Worm (Caenorhabditis elegans) whole organism, early embryonic: ENCODE results near the gene T02C1.1.

Experiments
- B0310.2 ChIP-seq: sonication (generic microtip); optimal IDR thresholded peaks from 2 replicates; lab custom pipeline; 2016; ENCODE audit warnings: mild to moderate bottlenecking, missing genetic modification characterization, missing compliant biosample characterization
- F13C5.2 ChIP-seq: sonication (generic microtip); optimal IDR thresholded peaks from 2 replicates; lab custom pipeline; 2017; ENCODE audit warnings: mild to moderate bottlenecking, missing genetic modification characterization, inconsistent platforms, missing compliant biosample characterization
- aly-1 ChIP-seq: sonication (generic microtip); optimal IDR thresholded peaks from 2 replicates; lab custom pipeline; 2016; ENCODE audit warnings: missing genetic modification characterization, missing compliant biosample characterization
- ama-1 ChIP-seq: fragments of 150-350 bp; optimal IDR thresholded peaks from 2 replicates; lab custom pipeline; 2014
- ceh-13 ChIP-seq: fragments of 200-800 bp; sonication (Bioruptor generic); optimal IDR thresholded peaks from 2 replicates; lab custom pipeline; 2018; ENCODE audit warnings: mild to moderate bottlenecking, missing genetic modification characterization, missing compliant biosample characterization
- ceh-36 ChIP-seq: sonication (generic microtip); optimal IDR thresholded peaks from 2 replicates; lab custom pipeline; 2016; ENCODE audit warnings: missing genetic modification characterization, inconsistent platforms, missing compliant biosample characterization
- ets-7 ChIP-seq: sonication (generic microtip); optimal IDR thresholded peaks from 2 replicates; lab custom pipeline; 2016; ENCODE audit warnings: missing genotype, missing genetic modification characterization, missing compliant biosample characterization
- flt-1 ChIP-seq: fragments of 200-800 bp; sonication (Bioruptor generic); IDR thresholded peaks from 2 replicates; pipeline ENCODE4 v1.3.6; 2022; ENCODE audit warnings: missing genetic modification characterization, missing compliant biosample characterization
- hmbx-1 ChIP-seq: sonication (generic microtip); optimal IDR thresholded peaks from 2 replicates; lab custom pipeline; 2016; ENCODE audit warnings: mild to moderate bottlenecking, missing genetic modification characterization, missing compliant biosample characterization
- hmg-4 ChIP-seq: fragments of 200-800 bp; sonication (Bioruptor generic); optimal IDR thresholded peaks from 2 replicates; lab custom pipeline; 2018; ENCODE audit warnings: mild to moderate bottlenecking, missing genetic modification characterization, missing compliant biosample characterization
- hnd-1 ChIP-seq: sonication (generic microtip); optimal IDR thresholded peaks from 2 replicates; lab custom pipeline; 2016; ENCODE audit warnings: missing genetic modification characterization, missing compliant biosample characterization
- pes-1 ChIP-seq: fragments of 200-800 bp; sonication (Bioruptor generic); IDR thresholded peaks from 2 replicates; pipeline ENCODE4 v1.3.6; 2022; ENCODE audit warnings: missing genetic modification reagents, missing genetic modification characterization, missing compliant biosample characterization
- scrt-1 ChIP-seq: fragments of 200-800 bp; sonication (Bioruptor generic); IDR thresholded peaks from 2 replicates; pipeline ENCODE4 v1.3.6; 2022; ENCODE audit warnings: missing genetic modification characterization, missing compliant biosample characterization
- sea-1 ChIP-seq: fragments of 200-800 bp; sonication (Bioruptor generic); conservative IDR thresholded peaks from 2 replicates; pipeline ENCODE4 v1.3.6; 2022; ENCODE audit warnings: missing genetic modification characterization, missing compliant biosample characterization
- tbx-11 ChIP-seq: fragments of 200-800 bp; sonication (Bioruptor generic); IDR thresholded peaks from 2 replicates; pipeline ENCODE4 v1.3.6; 2022; ENCODE audit warnings: missing genetic modification characterization, missing compliant biosample characterization
- tbx-37 ChIP-seq: fragments of 200-800 bp; sonication (Bioruptor generic); conservative IDR thresholded peaks from 2 replicates; pipeline ENCODE4 v1.3.6; 2022; ENCODE audit warnings: missing genetic modification reagents, missing genetic modification characterization, missing compliant biosample characterization
- tra-4 ChIP-seq: sonication (generic microtip); optimal IDR thresholded peaks from 2 replicates; lab custom pipeline; 2017; ENCODE audit warnings: missing genetic modification characterization, missing compliant biosample characterization

Gene T02C1.1

ce11 chrIII:9277803-9278202 lies 30.5 kb downstream of the T02C1.1 start:
- TF ChIP-seq tra-4 (tag; lab: Kevin White, UChicago) = no peak
- no peak for TF ChIP-seq flt-1 (GFP tag; lab: Robert Waterston, UW)
- no peak for TF ChIP-seq B0310.2 (tag; lab: Kevin White, UChicago)
- TF ChIP-seq tbx-37 = no peak
- no peak for TF ChIP-seq ceh-13
- no peak for TF ChIP-seq aly-1 (tag; lab: Kevin White, UChicago)
- TF ChIP-seq hmbx-1 (tag; lab: Kevin White, UChicago) = no peak
- TF ChIP-seq ets-7 (tag; lab: Kevin White, UChicago) = no peak
- TF ChIP-seq hmg-4 (GFP tag; lab: Kevin White, UChicago) = no peak
- no peak for TF ChIP-seq scrt-1 (GFP tag; lab: Robert Waterston, UW)
- no peak for TF ChIP-seq tbx-11 (GFP tag; lab: Robert Waterston, UW)
- TF ChIP-seq F13C5.2 (tag; lab: Kevin White, UChicago) = no peak
- no peak for TF ChIP-seq hnd-1

- TF ChIP-seq ceh-36 (tag; lab: Kevin White, UChicago) = no peak
- TF ChIP-seq aly-1 (tag; lab: Kevin White, UChicago) = no peak
These were observed 34.2 kb downstream of the T02C1.1 start, which contains the start of gene fozi-1 for ce11 chrIII:9281480-9281879. TSS of gene fozi-1 (plus strand) at chrIII:9281780.

- TF ChIP-seq flt-1 (GFP tag; lab: Robert Waterston, UW) (no peak), hmbx-1 (tag; lab: Kevin White, UChicago) (no peak), aly-1 (tag; lab: Kevin White, UChicago) (no peak), tra-4 (tag; lab: Kevin White, UChicago) (no peak), tbx-37 (no peak), tbx-11 (GFP tag; lab: Robert Waterston, UW) (no peak), ceh-13 (no peak), pes-1 (GFP tag; lab: Robert Waterston, UW) (no peak), F13C5.2 (tag; lab: Kevin White, UChicago) (no peak), hmg-4 (GFP tag; lab: Kevin White, UChicago) (no peak), ama-1 (no peak), B0310.2 (tag; lab: Kevin White, UChicago) (no peak)
These were observed 41.2 kb downstream of the T02C1.1 start for ce11 chrIII:9288540-9288939.

- TF ChIP-seq ama-1 (no peak), hnd-1 (no peak), B0310.2 (tag; lab: Kevin White, UChicago) (no peak), tra-4 (tag; lab: Kevin White, UChicago) (no peak), aly-1 (tag; lab: Kevin White, UChicago) (no peak), sea-1 (GFP tag; lab: Robert Waterston, UW) (no peak), ets-7 (tag; lab: Kevin White, UChicago) (no peak), scrt-1 (GFP tag; lab: Robert Waterston, UW) (no peak), hmbx-1 (tag; lab: Kevin White, UChicago) (no peak), F13C5.2 (tag; lab: Kevin White, UChicago) (no peak), tbx-37 (no peak), tbx-11 (GFP tag; lab: Robert Waterston, UW) (no peak), pes-1 (GFP tag; lab: Robert Waterston, UW) (no peak), flt-1 (GFP tag; lab: Robert Waterston, UW) (no peak), hmg-4 (GFP tag; lab: Kevin White, UChicago) (no peak), ceh-36 (tag; lab: Kevin White, UChicago) (no peak), ceh-13 (no peak)
These were observed 42.5 kb downstream of the T02C1.1 start for ce11 chrIII:9289815-9290214.

ce11 chrIII:9297345-9297744 lies 50.0 kb downstream of the T02C1.1 start, which contains the start of gene K01B6.4:
TSS of gene K01B6.4 (minus strand) at chrIII:9297445.
- TF ChIP-seq F13C5.2 (tag; lab: Kevin White, UChicago) = no peak
- no peak for TF ChIP-seq ceh-36 (tag; lab: Kevin White, UChicago)
- TF ChIP-seq B0310.2 (tag; lab: Kevin White, UChicago) = no peak
- TF ChIP-seq flt-1 (GFP tag; lab: Robert Waterston, UW) = no peak
